Fruit fly (Drosophila melanogaster) S2 (cell line): ENCODE data around the gene RpS15Aa.

Source experiments
- CG8478 ChIP-seq: fragments of >200 bp; optimal IDR thresholded peaks from 2 replicates; lab custom pipeline; 2018
- CTCF ChIP-seq, 2 experiments: fragments of >200 bp; optimal IDR thresholded peaks; 2 replicates each; lab custom pipeline; 2018

DNA sequence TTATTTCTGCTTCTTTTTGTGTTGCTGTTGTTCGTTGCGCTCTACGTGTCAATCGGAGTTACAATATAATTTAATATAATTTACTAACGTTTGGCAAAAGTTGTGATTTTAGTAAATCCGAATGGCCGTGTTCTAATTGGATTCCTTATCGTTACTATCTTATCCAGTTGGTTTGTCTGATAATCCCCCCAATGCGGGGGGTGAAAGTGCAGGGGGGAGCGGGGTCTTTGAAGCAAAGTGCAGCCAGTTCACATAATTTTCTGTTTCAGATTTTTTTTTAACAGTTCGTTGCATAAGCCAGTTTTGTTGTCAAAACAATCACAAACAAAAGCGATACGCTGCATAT is 34.2 kb upstream of the RpS15Aa start:
- no peak for TF ChIP-seq CG8478
- TF ChIP-seq CTCF (optimal IDR thresholded peaks at IDR 0.05; lab: Kevin White, UChicago), result no peak
